Fruit fly (Drosophila melanogaster) Kc167 (cell line): Measurements from ENCODE around the gene CG2767.
"Not testable (repeated sequence)": the region's sequence is repeated elsewhere in the genome, so short reads cannot be mapped to it uniquely, and the experiment has no call there.

Experiments used
- Myc ChIP-seq: fragments of >200 bp; optimal IDR thresholded peaks from 2 replicates; lab custom pipeline; 2017; ENCODE audit warnings: missing external identifiers
- Sin3A ChIP-seq: fragments of >200 bp; optimal IDR thresholded peaks from 2 replicates; lab custom pipeline; 2018; ENCODE audit warnings: missing external identifiers
- h ChIP-seq: fragments of >200 bp; optimal IDR thresholded peaks from 3 replicates; lab custom pipeline; 2018; ENCODE audit warnings: missing external identifiers
- insv ChIP-seq: fragments of >200 bp; optimal IDR thresholded peaks from 3 replicates; lab custom pipeline; 2018; ENCODE audit warnings: missing external identifiers
- psq ChIP-seq: fragments of >200 bp; optimal IDR thresholded peaks from 2 replicates; lab custom pipeline; 2017; ENCODE audit warnings: missing external identifiers
- ttk ChIP-seq: sonication (Bioruptor generic); optimal IDR thresholded peaks from 2 replicates; lab custom pipeline; 2017; ENCODE audit warnings: missing external identifiers

Gene CG2767

DNA sequence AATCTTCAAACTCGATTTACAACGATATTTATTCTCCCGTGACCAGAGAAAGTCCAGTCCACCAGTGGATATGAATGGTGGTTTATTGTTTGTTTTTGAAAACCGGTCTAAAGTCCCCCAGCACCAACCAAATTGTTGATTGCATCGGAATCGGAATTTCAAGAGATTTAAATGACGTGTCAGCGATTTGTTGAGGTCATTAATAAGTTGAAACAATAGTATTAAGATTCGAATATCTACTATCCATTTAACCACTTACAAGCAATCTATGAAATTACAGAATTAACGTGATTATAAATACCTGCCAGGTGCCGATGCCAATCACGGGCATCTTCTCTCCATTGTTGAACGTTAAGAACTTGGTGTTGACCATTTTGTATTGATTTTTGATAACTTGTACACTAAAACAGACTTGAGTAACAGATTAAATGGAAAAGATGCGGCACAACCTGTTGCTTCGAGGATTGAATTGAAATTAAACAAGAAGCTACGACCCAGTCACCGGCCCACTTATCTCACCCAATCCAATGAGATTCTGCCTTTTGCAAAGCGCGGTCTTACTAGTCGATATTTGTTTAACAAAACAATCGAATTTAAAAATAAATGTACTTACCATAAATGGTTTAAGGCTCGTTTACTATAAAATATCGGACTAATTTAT, at the start of gene CG2767:
Gene CG2767 (minus strand): TSS at position 516 of the 661 bp plus-strand sequence.
- no peak for TF ChIP-seq insv (lab: Kevin White, UChicago)

dm6 chr3R:8049373-8049772, 41.5 kb upstream of the CG2767 start, which contains the start of gene CG43061:
TSS of gene CG43061 (plus strand) at chr3R:8049673.
- TF ChIP-seq insv, Sin3A, Myc (lab: Kevin White, UChicago): not testable (repeated sequence)

DNA sequence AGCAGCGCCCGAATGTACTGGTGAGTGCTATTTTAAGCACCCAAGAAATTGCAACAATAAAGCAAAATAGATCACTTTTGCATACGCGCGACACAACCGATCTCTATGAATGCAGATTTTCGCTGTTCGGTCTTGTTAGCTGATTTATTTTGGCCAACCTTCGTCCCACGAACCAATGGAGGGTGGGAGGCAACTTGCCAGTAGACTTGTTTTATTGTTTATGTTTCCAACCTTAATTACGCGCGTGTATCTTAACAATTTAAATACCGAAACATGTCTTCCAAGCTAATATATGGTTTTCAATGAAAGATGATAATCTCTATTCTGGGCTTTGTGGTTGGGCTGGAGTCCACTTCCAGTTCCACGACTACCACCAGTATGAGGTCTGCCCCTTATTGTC, 41.0 kb upstream of the CG2767 start, which contains the start of gene CG43618:
Gene CG43618 (plus strand): TSS at position 301 of the 400 bp plus-strand sequence.
- TF ChIP-seq psq, insv, Sin3A (lab: Kevin White, UChicago): not testable (repeated sequence)

- TF ChIP-seq psq (lab: Kevin White, UChicago) (no peak), ttk (lab: Kevin White, UChicago) (no peak), Myc (lab: Kevin White, UChicago) (no peak), insv (lab: Kevin White, UChicago) (no peak), h (lab: Kevin White, UChicago) (no peak), Sin3A (lab: Kevin White, UChicago) (no peak)
These were observed 32.9 kb upstream of the CG2767 start, which contains the start of gene CG43060 for dm6 chr3R:8040843-8041242. TSS of gene CG43060 (plus strand) at chr3R:8041224.

dm6 chr3R:8038927-8039326, 31.0 kb upstream of the CG2767 start:
- TF ChIP-seq psq (lab: Kevin White, UChicago) (no peak), h (lab: Kevin White, UChicago) (no peak), insv (lab: Kevin White, UChicago) (no peak), Myc (lab: Kevin White, UChicago) (no peak), ttk (lab: Kevin White, UChicago) (no peak), Sin3A (lab: Kevin White, UChicago) (no peak)

DNA sequence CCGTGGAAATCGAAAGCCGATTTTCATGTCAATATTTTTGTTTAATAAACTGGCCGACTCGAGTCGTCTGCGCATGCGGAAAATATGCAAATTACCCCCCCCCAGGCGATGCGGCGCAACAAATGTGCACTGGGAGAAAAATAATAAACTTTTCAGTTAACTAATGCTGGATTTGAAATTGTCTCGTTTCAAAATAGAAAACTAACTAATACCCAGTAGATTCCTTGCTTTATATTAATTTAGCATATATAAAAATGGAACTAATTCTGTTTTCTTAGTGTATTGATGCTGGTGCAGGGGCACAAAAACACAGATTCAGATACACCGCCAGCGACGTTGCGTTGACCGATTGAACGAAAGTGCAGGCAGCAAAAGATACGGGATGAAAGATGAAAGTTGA, 30.0 kb upstream of the CG2767 start:
- TF ChIP-seq insv (lab: Kevin White, UChicago) (no peak), psq (lab: Kevin White, UChicago) (no peak), h (lab: Kevin White, UChicago) (no peak), ttk (lab: Kevin White, UChicago) (no peak), Sin3A (lab: Kevin White, UChicago) (no peak), Myc (lab: Kevin White, UChicago) (no peak)

- no peak for TF ChIP-seq insv (lab: Kevin White, UChicago)
- no peak for TF ChIP-seq Myc (lab: Kevin White, UChicago)
- TF ChIP-seq psq (lab: Kevin White, UChicago) = no peak
- no peak for TF ChIP-seq Sin3A (lab: Kevin White, UChicago)
- no peak for TF ChIP-seq ttk (lab: Kevin White, UChicago)
- TF ChIP-seq h (lab: Kevin White, UChicago) = no peak
These were observed 25.1 kb upstream of the CG2767 start, which contains the start of the genes CG11035 and unc-45 for dm6 chr3R:8032923-8033478. TSS of gene CG11035 (minus strand) at chr3R:8033009. TSS of gene unc-45 (plus strand) at chr3R:8033301.

dm6 chr3R:8030151-8030899, 22.4 kb upstream of the CG2767 start, which contains the start of the genes CG10903 and CG2747:
TSS of gene CG10903 (plus strand) at chr3R:8030411.
TSS of gene CG2747 (minus strand) at chr3R:8030790.
- TF ChIP-seq Sin3A (lab: Kevin White, UChicago) (no peak), h (lab: Kevin White, UChicago) (no peak), insv (lab: Kevin White, UChicago) (no peak), psq (lab: Kevin White, UChicago) (no peak), ttk (lab: Kevin White, UChicago) (no peak), Myc (lab: Kevin White, UChicago) (no peak)

DNA sequence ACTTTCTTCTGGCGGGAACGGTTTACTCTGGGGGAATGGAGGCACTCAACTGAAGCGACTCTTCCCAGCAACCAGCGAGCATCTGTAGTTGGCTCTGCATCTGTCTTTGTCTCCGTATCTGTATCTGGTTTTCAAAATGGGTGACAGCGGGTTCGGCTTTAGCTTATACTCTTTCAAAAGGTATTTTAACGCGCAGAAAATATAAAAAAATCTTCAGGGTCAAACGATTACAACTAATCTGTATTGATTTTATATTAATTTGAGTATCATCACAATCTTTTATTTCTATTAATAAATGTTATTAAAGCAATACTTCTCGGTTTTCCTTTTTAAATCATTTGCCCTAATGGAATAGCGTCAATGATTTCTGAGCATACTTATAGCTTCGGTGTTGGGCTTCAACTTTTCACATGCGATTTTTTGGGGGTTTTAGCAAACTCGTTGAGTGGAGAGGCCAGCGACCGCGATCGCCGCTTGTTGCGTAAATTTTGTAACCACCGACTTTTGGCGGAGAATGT, 21.6 kb upstream of the CG2767 start, which contains the start of gene ImpE3:
Gene ImpE3 (minus strand): TSS at position 51 of the 518 bp plus-strand sequence.
- TF ChIP-seq insv (lab: Kevin White, UChicago) (no peak), Sin3A (lab: Kevin White, UChicago) (no peak), h (lab: Kevin White, UChicago) (no peak), Myc (lab: Kevin White, UChicago) (no peak), ttk (lab: Kevin White, UChicago) (no peak), psq (lab: Kevin White, UChicago) (no peak)

DNA sequence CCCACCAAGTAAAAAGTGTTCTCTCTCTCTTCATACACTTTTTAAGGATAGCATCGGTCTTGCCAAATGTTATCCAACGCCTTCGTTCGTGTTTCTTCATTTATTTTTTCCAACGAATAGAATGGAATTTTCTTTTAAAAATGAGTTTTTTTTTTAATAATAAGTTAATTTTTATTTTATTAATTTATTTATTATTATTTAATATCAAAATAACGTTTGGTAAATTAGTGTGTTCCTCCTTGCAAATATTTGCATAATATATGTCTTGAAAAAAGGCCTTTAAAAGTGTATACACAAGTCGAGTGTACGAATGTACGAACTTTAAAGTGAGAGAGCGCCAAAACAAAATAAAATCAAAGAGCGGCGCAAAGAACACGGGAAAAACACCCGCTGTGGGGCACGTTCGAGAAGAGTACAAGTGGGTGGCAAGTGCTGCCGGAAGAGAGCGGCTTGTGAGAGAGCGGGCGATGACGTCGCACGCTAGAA, 19.3 kb upstream of the CG2767 start:
- TF ChIP-seq h (lab: Kevin White, UChicago) = no peak
- TF ChIP-seq insv (lab: Kevin White, UChicago) = no peak
- TF ChIP-seq ttk (lab: Kevin White, UChicago) = no peak
- TF ChIP-seq Myc (lab: Kevin White, UChicago) = no peak
- TF ChIP-seq Sin3A (lab: Kevin White, UChicago) = no peak
- no peak for TF ChIP-seq psq (lab: Kevin White, UChicago)

dm6 chr3R:8026515-8026914, 18.6 kb upstream of the CG2767 start:
- TF ChIP-seq Sin3A (lab: Kevin White, UChicago) (no peak), psq (lab: Kevin White, UChicago) (no peak), Myc (lab: Kevin White, UChicago) (no peak), ttk (lab: Kevin White, UChicago) (no peak), insv (lab: Kevin White, UChicago) (no peak)
